Worm (Caenorhabditis elegans): ENCODE measurements around the gene srh-286.

Gene srh-286

ce11 chrV:17844106-17844505, at the start of gene srh-286:
srh-286 (minus strand) TSS chrV:17844206.
- no peak for TF ChIP-seq hpl-2 (GFP tag; optimal IDR thresholded peaks at IDR 0.05)
- no peak for TF ChIP-seq nhr-84 (tag; optimal IDR thresholded peaks at IDR 0.05)
- no peak for TF ChIP-seq nhr-19 (GFP tag; conservative IDR thresholded peaks at IDR 0.05)
- no peak for TF ChIP-seq C34B4.2 (tag; optimal IDR thresholded peaks at IDR 0.05)
- no peak for TF ChIP-seq unc-30 (tag; optimal IDR thresholded peaks at IDR 0.05)
- TF ChIP-seq ceh-90 (tag; optimal IDR thresholded peaks at IDR 0.05) = no peak
- no peak for TF ChIP-seq ceh-82 (tag; optimal IDR thresholded peaks at IDR 0.05)
- TF ChIP-seq ets-5 (GFP tag; IDR thresholded peaks at IDR 0.05) = no peak
- TF ChIP-seq nhr-28 (tag; optimal IDR thresholded peaks at IDR 0.05) = no peak
- no peak for TF ChIP-seq mef-2 (tag; optimal IDR thresholded peaks at IDR 0.05)
- no peak for TF ChIP-seq lin-39 (tag; optimal IDR thresholded peaks at IDR 0.05)
- no peak for TF ChIP-seq elt-2 (tag; optimal IDR thresholded peaks at IDR 0.05)
- TF ChIP-seq nhr-76 (tag; optimal IDR thresholded peaks at IDR 0.05) = no peak
- TF ChIP-seq rnt-1 (tag; optimal IDR thresholded peaks at IDR 0.05) = no peak
- no peak for TF ChIP-seq lin-15B (tag; optimal IDR thresholded peaks at IDR 0.05)

ce11 chrV:17891317-17891716, 47.3 kb upstream of the srh-286 start:
- TF ChIP-seq snpc-4 (tag; optimal IDR thresholded peaks at IDR 0.05) (no peak), fkh-8 (tag; optimal IDR thresholded peaks at IDR 0.05) (no peak), ama-1 (optimal IDR thresholded peaks at IDR 0.05) (no peak), elt-2 (tag; optimal IDR thresholded peaks at IDR 0.05) (no peak), nhr-19 (GFP tag; conservative IDR thresholded peaks at IDR 0.05) (no peak)

ce11 chrV:17888939-17889338, 44.9 kb upstream of the srh-286 start, which contains the start of gene C06H5.6:
C06H5.6 (minus strand) TSS chrV:17888984.
- TF ChIP-seq elt-2 (tag; optimal IDR thresholded peaks at IDR 0.05) = peak; percentile 12
- TF ChIP-seq unc-130 (tag; optimal IDR thresholded peaks at IDR 0.05) = no peak

- TF ChIP-seq dsc-1 (tag; optimal IDR thresholded peaks at IDR 0.05) = no peak
- no peak for TF ChIP-seq vab-15 (tag; optimal IDR thresholded peaks at IDR 0.05)
- TF ChIP-seq nhr-90 (tag; optimal IDR thresholded peaks at IDR 0.05; ENCODE audit: poor library complexity) = no peak
- TF ChIP-seq hpl-2 (GFP tag; optimal IDR thresholded peaks at IDR 0.05) = no peak
- TF ChIP-seq nhr-76 (tag; optimal IDR thresholded peaks at IDR 0.05) = no peak
- no peak for TF ChIP-seq fkh-10 (GFP tag; optimal IDR thresholded peaks at IDR 0.05)
- TF ChIP-seq ama-1 (optimal IDR thresholded peaks at IDR 0.05) = no peak
- TF ChIP-seq snpc-4 (tag; optimal IDR thresholded peaks at IDR 0.05) = peak; percentile 57
- TF ChIP-seq nhr-20 (tag; optimal IDR thresholded peaks at IDR 0.05) = no peak
- TF ChIP-seq unc-86 (tag; optimal IDR thresholded peaks at IDR 0.05) = peak; percentile 44
- TF ChIP-seq efl-1 (optimal IDR thresholded peaks at IDR 0.05) = peak; percentile 69 to 71
- peak; percentile 70 to 95 for TF ChIP-seq efl-1 (GFP tag; optimal IDR thresholded peaks at IDR 0.05 in 1 of 2)
- TF ChIP-seq lin-14 (GFP tag; optimal IDR thresholded peaks at IDR 0.05) = no peak
- TF ChIP-seq sptf-1 (tag; optimal IDR thresholded peaks at IDR 0.05) = no peak
- TF ChIP-seq tbx-2 (tag; optimal IDR thresholded peaks at IDR 0.05) = peak; percentile 46
- TF ChIP-seq mep-1 (tag; optimal IDR thresholded peaks at IDR 0.05) = peak; percentile 84
- TF ChIP-seq blmp-1 (tag; optimal IDR thresholded peaks at IDR 0.05) = peak; percentile 22
- peak in 2 of 6 experiments; percentile 21 to 41 for TF ChIP-seq elt-3 (tag; optimal IDR thresholded peaks at IDR 0.05)
- TF ChIP-seq ces-1 (GFP tag; optimal IDR thresholded peaks at IDR 0.05) = no peak
- TF ChIP-seq alr-1 (tag; optimal IDR thresholded peaks at IDR 0.05; ENCODE audit: borderline replicate concordance) = no peak
- TF ChIP-seq tlp-1 (tag; optimal IDR thresholded peaks at IDR 0.05) = no peak
- TF ChIP-seq zip-4 (GFP tag; optimal IDR thresholded peaks at IDR 0.05) = no peak
- TF ChIP-seq fkh-4 (tag; optimal IDR thresholded peaks at IDR 0.05; ENCODE audit: borderline replicate concordance) = no peak
- no peak for TF ChIP-seq mdl-1 (tag; optimal IDR thresholded peaks at IDR 0.05)
- no peak for TF ChIP-seq nhr-71 (tag; optimal IDR thresholded peaks at IDR 0.05)
- TF ChIP-seq zag-1 (tag; optimal IDR thresholded peaks at IDR 0.05) = no peak
- TF ChIP-seq sox-4 (tag; optimal IDR thresholded peaks at IDR 0.05) = no peak
- TF ChIP-seq fkh-8 (tag; optimal IDR thresholded peaks at IDR 0.05) = peak; percentile 47
- peak; percentile 9 for TF ChIP-seq egl-13 (tag; optimal IDR thresholded peaks at IDR 0.05)
- no peak for TF ChIP-seq unc-62 (GFP tag; optimal IDR thresholded peaks at IDR 0.05)
- no peak for TF ChIP-seq rnt-1 (tag; optimal IDR thresholded peaks at IDR 0.05)
- TF ChIP-seq snu-23 (GFP tag; optimal IDR thresholded peaks at IDR 0.05) = peak; percentile 73
- no peak for TF ChIP-seq aha-1 (tag; optimal IDR thresholded peaks at IDR 0.05)
- TF ChIP-seq nhr-237 (tag; optimal IDR thresholded peaks at IDR 0.05) = no peak
- peak; percentile 61 for TF ChIP-seq unc-130 (tag; optimal IDR thresholded peaks at IDR 0.05)
- no peak for TF ChIP-seq ztf-4 (tag; optimal IDR thresholded peaks at IDR 0.05)
These were observed 27.0 kb upstream of the srh-286 start, which contains the start of gene phf-14 for ce11 chrV:17871049-17871448. phf-14 (plus strand) TSS chrV:17871393.

All from whole organism, L1 larva.